Fruit fly (Drosophila melanogaster): Measurements from ENCODE around the gene Oatp74D.

DNA sequence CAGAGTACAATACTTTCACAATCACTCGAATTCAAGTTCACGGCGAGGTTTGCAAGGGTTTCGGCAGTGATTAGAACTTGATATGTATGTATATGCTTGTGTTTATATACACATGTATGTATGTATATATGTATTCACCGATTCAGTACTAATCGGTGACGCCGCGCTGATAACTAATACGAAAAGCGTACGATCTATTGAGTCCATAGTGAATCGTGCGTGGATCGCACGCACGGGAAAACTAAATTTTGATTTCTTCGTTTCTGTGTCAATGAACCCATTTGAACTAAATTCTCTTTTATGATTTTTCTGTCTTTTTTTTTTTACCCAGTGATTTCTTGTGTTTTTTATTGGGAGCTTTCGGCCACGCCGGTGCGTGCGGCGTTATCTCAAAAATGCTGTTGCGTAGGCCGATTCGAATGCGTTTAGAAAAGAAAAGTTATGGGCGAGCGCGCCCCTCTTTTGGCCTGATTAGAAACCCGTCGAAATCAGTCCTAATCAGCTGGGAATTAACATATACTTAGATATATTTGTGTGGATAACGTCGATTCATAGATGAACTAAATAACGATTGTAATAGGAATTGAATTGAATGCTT lies 7.0 kb downstream of the Oatp74D start:
- TF ChIP-seq ttk (optimal IDR thresholded peaks at IDR 0.05) (no peak), psq (optimal IDR thresholded peaks at IDR 0.05) (no peak), h (optimal IDR thresholded peaks at IDR 0.05) (no peak), Sin3A (optimal IDR thresholded peaks at IDR 0.05) (no peak), insv (optimal IDR thresholded peaks at IDR 0.05) (no peak), Myc (optimal IDR thresholded peaks at IDR 0.05) (no peak)

All from Kc167 (cell line).